Worm (Caenorhabditis elegans) whole organism, early embryonic: ENCODE data around the gene eif-2Balpha.
A peak's percentile ranks its signal among the peaks of the same experiment; 100 is the strongest.

Source experiments
- F13C5.2 ChIP-seq: sonication (generic microtip); optimal IDR thresholded peaks from 2 replicates; lab custom pipeline; 2017; ENCODE audit warnings: mild to moderate bottlenecking, missing genetic modification characterization, inconsistent platforms, missing compliant biosample characterization
- aly-1 ChIP-seq: sonication (generic microtip); optimal IDR thresholded peaks from 2 replicates; lab custom pipeline; 2016; ENCODE audit warnings: missing genetic modification characterization, missing compliant biosample characterization
- ama-1 ChIP-seq: fragments of 150-350 bp; optimal IDR thresholded peaks from 2 replicates; lab custom pipeline; 2014
- ceh-13 ChIP-seq: fragments of 200-800 bp; sonication (Bioruptor generic); optimal IDR thresholded peaks from 2 replicates; lab custom pipeline; 2018; ENCODE audit warnings: mild to moderate bottlenecking, missing genetic modification characterization, missing compliant biosample characterization
- flt-1 ChIP-seq: fragments of 200-800 bp; sonication (Bioruptor generic); IDR thresholded peaks from 2 replicates; pipeline ENCODE4 v1.3.6; 2022; ENCODE audit warnings: missing genetic modification characterization, missing compliant biosample characterization
- hmbx-1 ChIP-seq: sonication (generic microtip); optimal IDR thresholded peaks from 2 replicates; lab custom pipeline; 2016; ENCODE audit warnings: mild to moderate bottlenecking, missing genetic modification characterization, missing compliant biosample characterization
- hnd-1 ChIP-seq: sonication (generic microtip); optimal IDR thresholded peaks from 2 replicates; lab custom pipeline; 2016; ENCODE audit warnings: missing genetic modification characterization, missing compliant biosample characterization
- pes-1 ChIP-seq: fragments of 200-800 bp; sonication (Bioruptor generic); IDR thresholded peaks from 2 replicates; pipeline ENCODE4 v1.3.6; 2022; ENCODE audit warnings: missing genetic modification reagents, missing genetic modification characterization, missing compliant biosample characterization
- scrt-1 ChIP-seq: fragments of 200-800 bp; sonication (Bioruptor generic); IDR thresholded peaks from 2 replicates; pipeline ENCODE4 v1.3.6; 2022; ENCODE audit warnings: missing genetic modification characterization, missing compliant biosample characterization
- sea-1 ChIP-seq: fragments of 200-800 bp; sonication (Bioruptor generic); conservative IDR thresholded peaks from 2 replicates; pipeline ENCODE4 v1.3.6; 2022; ENCODE audit warnings: missing genetic modification characterization, missing compliant biosample characterization
- tbx-11 ChIP-seq: fragments of 200-800 bp; sonication (Bioruptor generic); IDR thresholded peaks from 2 replicates; pipeline ENCODE4 v1.3.6; 2022; ENCODE audit warnings: missing genetic modification characterization, missing compliant biosample characterization
- tbx-37 ChIP-seq: fragments of 200-800 bp; sonication (Bioruptor generic); conservative IDR thresholded peaks from 2 replicates; pipeline ENCODE4 v1.3.6; 2022; ENCODE audit warnings: missing genetic modification reagents, missing genetic modification characterization, missing compliant biosample characterization

ce11 chrIII:9521410-9522090 is 21.4 kb upstream of the eif-2Balpha start, which contains the start of the genes clu-1 and prp-40:
- no peak for TF ChIP-seq ama-1
- TF ChIP-seq tbx-37: 0 out of 2 replicates have a peak, but pooled peaks have one; percentile 13
- TF ChIP-seq flt-1 (GFP tag; lab: Robert Waterston, UW): no peak
- no peak for TF ChIP-seq pes-1 (GFP tag; lab: Robert Waterston, UW)
- TF ChIP-seq tbx-11 (GFP tag; lab: Robert Waterston, UW): no peak
- TF ChIP-seq scrt-1 (GFP tag; lab: Robert Waterston, UW): no peak
- no peak for TF ChIP-seq hmbx-1 (tag; lab: Kevin White, UChicago)
- no peak for TF ChIP-seq ceh-13
- no peak for TF ChIP-seq sea-1 (GFP tag; lab: Robert Waterston, UW)
- peak; percentile 36 for TF ChIP-seq F13C5.2 (tag; lab: Kevin White, UChicago)
- no peak for TF ChIP-seq hnd-1
- TF ChIP-seq aly-1 (tag; lab: Kevin White, UChicago): no peak
